Worm (Caenorhabditis elegans): ENCODE data around the gene nhr-125.

DNA sequence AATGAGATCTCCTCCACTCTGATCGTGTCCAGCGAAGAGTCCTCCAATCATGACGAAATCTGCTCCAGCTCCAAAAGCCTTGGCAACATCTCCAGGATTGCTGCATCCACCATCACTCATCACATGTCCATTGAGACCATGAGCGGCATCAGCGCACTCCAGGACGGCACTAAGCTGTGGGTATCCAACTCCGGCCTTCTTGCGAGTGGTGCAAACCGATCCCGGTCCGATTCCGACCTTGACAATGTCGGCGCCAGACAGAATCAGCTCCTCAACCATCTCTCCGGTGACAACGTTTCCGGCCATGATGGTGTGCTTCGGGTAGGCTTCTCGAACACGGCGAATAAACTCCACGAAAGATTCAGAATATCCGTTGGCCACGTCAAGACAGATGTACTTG is 45.2 kb upstream of the nhr-125 start:
- TF ChIP-seq dao-5 (tag; optimal IDR thresholded peaks at IDR 0.05) (no peak), him-1 (tag; optimal IDR thresholded peaks at IDR 0.05) (no peak), W03F9.2 (tag; optimal IDR thresholded peaks at IDR 0.05) (no peak)
